Fruit fly (Drosophila melanogaster): ENCODE data around the gene ppan.

The ppan gene

dm6 chr3R:21097631-21098117 lies 18.4 kb upstream of the ppan start, which contains the start of gene RhoGAP93B (continued):
- TF ChIP-seq Vsx1 (GFP tag; optimal IDR thresholded peaks at IDR 0.05) = no peak
- TF ChIP-seq grn (GFP tag; optimal IDR thresholded peaks at IDR 0.05) = peak; percentile 33
- peak; percentile 79 for TF ChIP-seq trh (GFP tag; optimal IDR thresholded peaks at IDR 0.05)
- no peak for TF ChIP-seq gcm2 (GFP tag; optimal IDR thresholded peaks at IDR 0.05)
- TF ChIP-seq CG10431 (GFP tag; optimal IDR thresholded peaks at IDR 0.05) = no peak
- TF ChIP-seq Chrac-16 (GFP tag; optimal IDR thresholded peaks at IDR 0.05) = peak; percentile 73
- TF ChIP-seq CG1024 (GFP tag; IDR thresholded peaks at IDR 0.05) = peak; percentile 84
- peak; percentile 78 for TF ChIP-seq grau (tag; optimal IDR thresholded peaks at IDR 0.05)
- no peak for TF ChIP-seq Asciz (GFP tag; optimal IDR thresholded peaks at IDR 0.05)
- peak; percentile 85 for TF ChIP-seq Mrtf (GFP tag; IDR thresholded peaks at IDR 0.05)
- peak; percentile 72 for TF ChIP-seq CG4854 (GFP tag; optimal IDR thresholded peaks at IDR 0.05)
- TF ChIP-seq jing (GFP tag; optimal IDR thresholded peaks at IDR 0.05) = no peak
- peak; percentile 69 for TF ChIP-seq CG1233 (GFP tag; optimal IDR thresholded peaks at IDR 0.05)
- peak; percentile 100 for TF ChIP-seq Bgb (GFP tag; IDR thresholded peaks at IDR 0.05; ENCODE audit: partially characterized antibody)
- TF ChIP-seq Lpt (GFP tag; optimal IDR thresholded peaks at IDR 0.05) = no peak
- peak; percentile 69 for TF ChIP-seq MESR4 (GFP tag; optimal IDR thresholded peaks at IDR 0.05)
- TF ChIP-seq CG9876 (GFP tag; optimal IDR thresholded peaks at IDR 0.05) = peak; percentile 85
- peak; percentile 83 for TF ChIP-seq Rx (GFP tag; IDR thresholded peaks at IDR 0.05)
- no peak for TF ChIP-seq Eip74EF (GFP tag; optimal IDR thresholded peaks at IDR 0.05)
- peak; percentile 99 for TF ChIP-seq nerfin-2 (GFP tag; IDR thresholded peaks at IDR 0.05; ENCODE audit: partially characterized antibody)
- TF ChIP-seq aop (GFP tag; IDR thresholded peaks at IDR 0.05) = peak; percentile 91
- peak; percentile 91 for TF ChIP-seq mam (GFP tag; optimal IDR thresholded peaks at IDR 0.05)
- peak; percentile 76 for TF ChIP-seq Hsf (GFP tag; optimal IDR thresholded peaks at IDR 0.05)
- TF ChIP-seq Mad (GFP tag; optimal IDR thresholded peaks at IDR 0.05) = peak; percentile 85
- peak; percentile 34 for TF ChIP-seq Usf (GFP tag; optimal IDR thresholded peaks at IDR 0.05)
- peak; percentile 91 for TF ChIP-seq Ptx1 (GFP tag; IDR thresholded peaks at IDR 0.05)
- peak; percentile 86 for TF ChIP-seq chm (GFP tag; IDR thresholded peaks at IDR 0.05)
- peak; percentile 82 for TF ChIP-seq B-H1 (GFP tag; IDR thresholded peaks at IDR 0.05)
- peak; percentile 69; the same call in 1 of the 2 replicates for TF ChIP-seq danr (GFP tag; IDR thresholded peaks at IDR 0.05)
- TF ChIP-seq Hr3 (GFP tag; optimal IDR thresholded peaks at IDR 0.05) = peak; percentile 89
- TF ChIP-seq az2 (GFP tag; optimal IDR thresholded peaks at IDR 0.05) = peak; percentile 50
- TF ChIP-seq bab2 (GFP tag; optimal IDR thresholded peaks at IDR 0.05) = peak; percentile 94
- TF ChIP-seq phol (tag; optimal IDR thresholded peaks at IDR 0.05) = peak; percentile 87
- peak; percentile 80 for TF ChIP-seq Taf1 (GFP tag; IDR thresholded peaks at IDR 0.05)
- TF ChIP-seq Hr78 (GFP tag; optimal IDR thresholded peaks at IDR 0.05) = no peak
- TF ChIP-seq YL-1 (GFP tag; optimal IDR thresholded peaks at IDR 0.05) = peak; percentile 91
- peak; percentile 99 for TF ChIP-seq Sin3A (optimal IDR thresholded peaks at IDR 0.05)
- TF ChIP-seq D19A (tag; optimal IDR thresholded peaks at IDR 0.05) = peak; percentile 70
- TF ChIP-seq CG2120 (GFP tag; optimal IDR thresholded peaks at IDR 0.05) = peak; percentile 95
- TF ChIP-seq lov (optimal IDR thresholded peaks at IDR 0.05) = no peak
- TF ChIP-seq lov (GFP tag; IDR thresholded peaks at IDR 0.05) = peak; percentile 78; the same call in 1 of the 3 replicates
- peak; percentile 94 for TF ChIP-seq CG32532 (GFP tag; IDR thresholded peaks at IDR 0.05)
- TF ChIP-seq bigmax (GFP tag; optimal IDR thresholded peaks at IDR 0.05) = no peak
- TF ChIP-seq pita (GFP tag; optimal IDR thresholded peaks at IDR 0.05) = no peak
- TF ChIP-seq CG6175 (GFP tag; IDR thresholded peaks at IDR 0.05) = peak; percentile 85
- TF ChIP-seq CG17612 (GFP tag; IDR thresholded peaks at IDR 0.05) = peak; percentile 78
- peak; percentile 74 for TF ChIP-seq lbe (GFP tag; optimal IDR thresholded peaks at IDR 0.05)
- TF ChIP-seq CG34224 (GFP tag; IDR thresholded peaks at IDR 0.05; ENCODE audit: partially characterized antibody) = peak; percentile 100
- peak; percentile 100 for TF ChIP-seq knrl (GFP tag; IDR thresholded peaks at IDR 0.05; ENCODE audit: partially characterized antibody)
- peak; percentile 96 for TF ChIP-seq Aef1 (GFP tag; IDR thresholded peaks at IDR 0.05)
- TF ChIP-seq Hey (tag; optimal IDR thresholded peaks at IDR 0.05) = peak; percentile 2
